Worm (Caenorhabditis elegans) whole organism, L4 larva: Measurements from ENCODE around the gene clec-193.
A peak's percentile ranks its signal among the peaks of the same experiment; 100 is the strongest.

Experiments used
- R02D3.7 ChIP-seq: fragments of 150-350 bp; sonication (generic microtip); optimal IDR thresholded peaks from 3 replicates; lab custom pipeline; 2014; ENCODE audit warnings: missing biosample characterization, missing genetic modification characterization
- Y5F2A.4 ChIP-seq: fragments of 200-800 bp; sonication (Bioruptor generic); optimal IDR thresholded peaks from 2 replicates; lab custom pipeline; 2018; ENCODE audit warnings: mild to moderate bottlenecking, missing genetic modification characterization, missing compliant biosample characterization
- aha-1 ChIP-seq: fragments of 150-350 bp; peaks from one replicate; lab custom pipeline; 2014; ENCODE audit warnings: missing biosample characterization, missing genetic modification characterization
- ceh-44 ChIP-seq: fragments of 200-800 bp; sonication (Bioruptor generic); IDR thresholded peaks from 2 replicates; pipeline ENCODE4 v1.3.6; 2022; ENCODE audit warnings: missing genetic modification reagents, missing genetic modification characterization, missing compliant biosample characterization
- ceh-62 ChIP-seq: sonication (generic microtip); optimal IDR thresholded peaks from 2 replicates; lab custom pipeline; 2017; ENCODE audit warnings: missing biosample characterization, missing genetic modification characterization
- ces-1 ChIP-seq: fragments of 150-350 bp; sonication (generic microtip); optimal IDR thresholded peaks from 4 replicates; lab custom pipeline; 2014; ENCODE audit warnings: missing biosample characterization, missing genetic modification reagents, missing genetic modification characterization
- cey-2 ChIP-seq: sonication (generic microtip); optimal IDR thresholded peaks from 3 replicates; lab custom pipeline; 2017; ENCODE audit warnings: missing genetic modification characterization, mild to moderate bottlenecking, missing compliant biosample characterization, antibody characterized with exemption, borderline replicate concordance; ENCODE audit not compliant: insufficient read depth
- ctbp-1 ChIP-seq: fragments of 200-800 bp; sonication (Bioruptor generic); IDR thresholded peaks from 2 replicates; pipeline ENCODE4 v1.3.6; 2022; ENCODE audit warnings: missing genetic modification reagents, missing genetic modification characterization, missing compliant biosample characterization
- daf-12 ChIP-seq: fragments of 150-350 bp; optimal IDR thresholded peaks from 2 replicates; lab custom pipeline; 2014; ENCODE audit warnings: missing biosample characterization, missing genetic modification reagents, missing genetic modification characterization
- daf-8 ChIP-seq: fragments of 200-800 bp; sonication (Bioruptor generic); IDR thresholded peaks from 2 replicates; pipeline ENCODE4 v1.3.6; 2022; ENCODE audit warnings: missing genetic modification characterization, missing compliant biosample characterization
- dmd-8 ChIP-seq: fragments of 200-800 bp; sonication (Bioruptor generic); IDR thresholded peaks from 2 replicates; pipeline ENCODE4 v1.3.6; 2022; ENCODE audit warnings: missing genetic modification characterization, missing compliant biosample characterization
- duxl-1 ChIP-seq: sonication (generic microtip); optimal IDR thresholded peaks from 2 replicates; lab custom pipeline; 2016; ENCODE audit warnings: mild to moderate bottlenecking, missing genetic modification characterization, moderate library complexity, missing compliant biosample characterization; ENCODE audit not compliant: poor library complexity
- dve-1 ChIP-seq: sonication (generic microtip); optimal IDR thresholded peaks from 2 replicates; lab custom pipeline; 2017; ENCODE audit warnings: antibody characterized with exemption, mild to moderate bottlenecking, missing genetic modification characterization, missing compliant biosample characterization; ENCODE audit not compliant: insufficient read depth
- fkh-10 ChIP-seq: fragments of 150-350 bp; optimal IDR thresholded peaks from 2 replicates; lab custom pipeline; 2014; ENCODE audit warnings: missing biosample characterization, missing genetic modification reagents, missing genetic modification characterization
- fos-1 ChIP-seq: fragments of 150-350 bp; optimal IDR thresholded peaks from 2 replicates; lab custom pipeline; 2014; ENCODE audit warnings: missing biosample characterization, missing genetic modification characterization
- hif-1 ChIP-seq, 2 experiments: sonication (generic microtip); optimal IDR thresholded peaks; 2 replicates each; lab custom pipeline; 2016 to 2017; ENCODE audit warnings: missing compliant biosample characterization in 2 of 2, missing genetic modification characterization in 2 of 2, missing genetic modification reagents in 2 of 2, missing genotype in 2 of 2, mild to moderate bottlenecking in 1 of 2
- hlh-30 ChIP-seq: sonication (generic microtip); optimal IDR thresholded peaks from 2 replicates; lab custom pipeline; 2017; ENCODE audit warnings: antibody characterized with exemption, mild to moderate bottlenecking, missing genetic modification characterization, missing compliant biosample characterization; ENCODE audit not compliant: insufficient read depth
- hmg-1.1 ChIP-seq: fragments of 200-800 bp; sonication (Bioruptor generic); IDR thresholded peaks from 2 replicates; pipeline ENCODE4 v1.3.6; 2022; ENCODE audit warnings: missing genetic modification reagents, missing genetic modification characterization, missing compliant biosample characterization
- jun-1 ChIP-seq: fragments of 150-350 bp; optimal IDR thresholded peaks from 2 replicates; lab custom pipeline; 2014; ENCODE audit warnings: missing biosample characterization, missing genetic modification reagents, missing genetic modification characterization
- lin-1 ChIP-seq: fragments of 200-800 bp; sonication (Bioruptor generic); IDR thresholded peaks from 2 replicates; pipeline ENCODE4 v1.3.6; 2022; ENCODE audit warnings: missing genetic modification reagents, missing genetic modification characterization, missing compliant biosample characterization
- lin-29 ChIP-seq: fragments of 200-800 bp; sonication (Bioruptor generic); IDR thresholded peaks from 2 replicates; pipeline ENCODE4 v1.3.6; 2022; ENCODE audit warnings: missing genetic modification reagents, missing genetic modification characterization, missing compliant biosample characterization
- lin-38 ChIP-seq: fragments of 200-800 bp; sonication (Bioruptor generic); IDR thresholded peaks from 2 replicates; pipeline ENCODE4 v1.3.6; 2022; ENCODE audit warnings: missing genetic modification reagents, missing genetic modification characterization, missing compliant biosample characterization
- mdt-29 ChIP-seq: fragments of 200-800 bp; sonication (Bioruptor generic); IDR thresholded peaks from 2 replicates; pipeline ENCODE4 v1.3.6; 2022; ENCODE audit warnings: missing genetic modification reagents, missing genetic modification characterization, missing compliant biosample characterization
- mxl-2 ChIP-seq: fragments of 200-800 bp; sonication (Bioruptor generic); conservative IDR thresholded peaks from 2 replicates; pipeline ENCODE4 v1.3.6; 2022; ENCODE audit warnings: missing genetic modification reagents, missing genetic modification characterization, missing compliant biosample characterization
- nhr-10 ChIP-seq: fragments of 150-350 bp; optimal IDR thresholded peaks from 2 replicates; lab custom pipeline; 2014; ENCODE audit warnings: missing biosample characterization, missing genetic modification characterization
- nhr-237 ChIP-seq: sonication (generic microtip); optimal IDR thresholded peaks from 2 replicates; lab custom pipeline; 2017; ENCODE audit warnings: missing biosample characterization, missing genetic modification characterization
- nhr-28 ChIP-seq: fragments of 150-350 bp; optimal IDR thresholded peaks from 2 replicates; lab custom pipeline; 2014; ENCODE audit warnings: missing biosample characterization, missing genetic modification characterization
- nhr-41 ChIP-seq: fragments of 200-800 bp; sonication (Bioruptor generic); IDR thresholded peaks from 2 replicates; pipeline ENCODE4 v1.3.6; 2022; ENCODE audit warnings: missing genetic modification reagents, missing genetic modification characterization, missing compliant biosample characterization
- nhr-42 ChIP-seq: fragments of 200-800 bp; sonication (Bioruptor generic); IDR thresholded peaks from 2 replicates; pipeline ENCODE4 v1.3.6; 2022; ENCODE audit warnings: missing genetic modification characterization, missing compliant biosample characterization
- nhr-6 ChIP-seq: fragments of 150-350 bp; optimal IDR thresholded peaks from 2 replicates; lab custom pipeline; 2014; ENCODE audit warnings: missing biosample characterization, missing genetic modification characterization
- nhr-77 ChIP-seq: fragments of 150-350 bp; optimal IDR thresholded peaks from 2 replicates; lab custom pipeline; 2014; ENCODE audit warnings: missing biosample characterization, missing genetic modification characterization
- pha-4 ChIP-seq, 2 experiments: fragments of 150-350 bp in 1 of 2; fragments of 200-800 bp in 1 of 2; sonication (Bioruptor generic) in 1 of 2; IDR thresholded peaks in 1 of 2; optimal IDR thresholded peaks in 1 of 2; 2 replicates each; pipeline versions ENCODE4 v1.3.6 to Lab custom; 2014 to 2022; ENCODE audit warnings: missing genetic modification characterization in 2 of 2, missing genetic modification reagents in 2 of 2, missing biosample characterization in 1 of 2, missing compliant biosample characterization in 1 of 2
- php-3 ChIP-seq: fragments of 200-800 bp; sonication (Bioruptor generic); IDR thresholded peaks from 2 replicates; pipeline ENCODE4 v1.3.6; 2022; ENCODE audit warnings: missing genetic modification reagents, missing genetic modification characterization, missing compliant biosample characterization
- rbr-2 ChIP-seq: sonication (generic microtip); optimal IDR thresholded peaks from 2 replicates; lab custom pipeline; 2016; ENCODE audit warnings: missing genotype, missing genetic modification characterization, missing compliant biosample characterization
- sdz-12 ChIP-seq: fragments of 200-800 bp; sonication (Bioruptor generic); optimal IDR thresholded peaks from 2 replicates; lab custom pipeline; 2018; ENCODE audit warnings: mild to moderate bottlenecking, missing genetic modification characterization, missing compliant biosample characterization
- skn-1 ChIP-seq: fragments of 150-350 bp; optimal IDR thresholded peaks from 2 replicates; lab custom pipeline; 2014; ENCODE audit warnings: missing biosample characterization, missing genetic modification characterization
- snpc-4 ChIP-seq: fragments of 150-350 bp; optimal IDR thresholded peaks from 2 replicates; lab custom pipeline; 2014; ENCODE audit warnings: missing biosample characterization, missing genetic modification characterization
- spr-1 ChIP-seq: sonication (generic microtip); optimal IDR thresholded peaks from 2 replicates; lab custom pipeline; 2016; ENCODE audit warnings: mild to moderate bottlenecking, missing genetic modification characterization, missing compliant biosample characterization
- spr-3 ChIP-seq: fragments of 200-800 bp; sonication (Bioruptor generic); optimal IDR thresholded peaks from 2 replicates; lab custom pipeline; 2018; ENCODE audit warnings: mild to moderate bottlenecking, missing genetic modification characterization, missing compliant biosample characterization
- tag-97 ChIP-seq: fragments of 200-800 bp; sonication (Bioruptor generic); IDR thresholded peaks from 2 replicates; pipeline ENCODE4 v1.3.6; 2022; ENCODE audit warnings: missing genetic modification characterization, missing compliant biosample characterization
- tra-1 ChIP-seq: fragments of 200-800 bp; sonication (Bioruptor generic); IDR thresholded peaks from 2 replicates; pipeline ENCODE4 v1.3.6; 2022; ENCODE audit warnings: missing genetic modification reagents, missing genetic modification characterization, missing compliant biosample characterization
- unc-39 ChIP-seq: sonication (generic microtip); optimal IDR thresholded peaks from 2 replicates; lab custom pipeline; 2017; ENCODE audit warnings: missing biosample characterization, missing genetic modification characterization
- vab-7 ChIP-seq: fragments of 200-800 bp; sonication (Bioruptor generic); IDR thresholded peaks from 2 replicates; pipeline ENCODE4 v1.3.6; 2022; ENCODE audit warnings: missing genetic modification reagents, missing genetic modification characterization, missing compliant biosample characterization
- zag-1 ChIP-seq: fragments of 150-350 bp; optimal IDR thresholded peaks from 2 replicates; lab custom pipeline; 2014; ENCODE audit warnings: missing biosample characterization, missing genetic modification characterization
- zfp-2 ChIP-seq: sonication (generic microtip); optimal IDR thresholded peaks from 2 replicates; lab custom pipeline; 2016; ENCODE audit warnings: mild to moderate bottlenecking, missing genetic modification characterization, missing compliant biosample characterization
- zip-11 ChIP-seq: fragments of 200-800 bp; sonication (Bioruptor generic); IDR thresholded peaks from 2 replicates; pipeline ENCODE4 v1.3.6; 2022; ENCODE audit warnings: missing genetic modification characterization, missing compliant biosample characterization
- ztf-7 ChIP-seq: fragments of 150-350 bp; optimal IDR thresholded peaks from 2 replicates; lab custom pipeline; 2014; ENCODE audit warnings: missing biosample characterization, missing genetic modification characterization

Gene clec-193

ce11 chrIV:16775925-16776324 lies 30.3 kb downstream of the clec-193 start (continued):
- TF ChIP-seq mdt-29 (GFP tag; lab: Robert Waterston, UW): peak; percentile 79
- no peak for TF ChIP-seq php-3 (GFP tag; lab: Robert Waterston, UW)
- TF ChIP-seq nhr-42: no peak
- TF ChIP-seq nhr-6 (tag; lab: Kevin White, UChicago): no peak
- peak; percentile 83 for TF ChIP-seq vab-7 (GFP tag; lab: Robert Waterston, UW)
- no peak for TF ChIP-seq unc-39 (tag; lab: Kevin White, UChicago)
- no peak for TF ChIP-seq nhr-10
- TF ChIP-seq ces-1 (GFP tag; lab: Kevin White, UChicago): no peak
- no peak; the same call in none of the 2 replicates for TF ChIP-seq ctbp-1 (GFP tag; lab: Robert Waterston, UW)
- peak; percentile 74; the same call in 1 of the 2 replicates for TF ChIP-seq zip-11 (GFP tag; lab: Robert Waterston, UW)
- no peak for TF ChIP-seq dve-1 (tag; lab: Kevin White, UChicago)
- peak; percentile 61; the same call in 1 of the 2 replicates for TF ChIP-seq ceh-44 (GFP tag; lab: Robert Waterston, UW)
- peak; percentile 45 for TF ChIP-seq rbr-2 (tag; lab: Kevin White, UChicago)
- TF ChIP-seq skn-1 (tag; lab: Kevin White, UChicago): no peak
- TF ChIP-seq lin-29 (GFP tag; lab: Robert Waterston, UW): 0 out of 2 replicates have a peak, but pooled peaks have one; percentile 16
- no peak for TF ChIP-seq R02D3.7
- peak; percentile 44 for TF ChIP-seq Y5F2A.4
- TF ChIP-seq snpc-4 (tag; lab: Kevin White, UChicago): no peak
- peak in 1 of 2 experiments; percentile 44 for TF ChIP-seq hif-1 (tag; optimal IDR thresholded peaks at IDR 0.05; lab: Kevin White, UChicago)
- peak; percentile 78 for TF ChIP-seq hmg-1.1 (GFP tag; lab: Robert Waterston, UW)
- no peak for TF ChIP-seq zag-1 (tag; lab: Kevin White, UChicago)
- TF ChIP-seq nhr-237 (tag; lab: Kevin White, UChicago): no peak
- no peak for TF ChIP-seq cey-2 (tag; lab: Kevin White, UChicago)
- TF ChIP-seq hlh-30: no peak
- TF ChIP-seq fkh-10 (GFP tag; lab: Kevin White, UChicago): no peak
- peak; percentile 7 for TF ChIP-seq nhr-77
- no peak for TF ChIP-seq fos-1
- no peak for TF ChIP-seq ztf-7 (tag; lab: Kevin White, UChicago)
- TF ChIP-seq pha-4 (GFP tag; IDR thresholded peaks at IDR 0.05; lab: Robert Waterston, UW): peak; percentile 80; the same call in 1 of the 2 replicates
- no peak for TF ChIP-seq pha-4 (tag; optimal IDR thresholded peaks at IDR 0.05; lab: Kevin White, UChicago)
- TF ChIP-seq ceh-62: no peak
- no peak for TF ChIP-seq jun-1 (tag; lab: Kevin White, UChicago)

- TF ChIP-seq sdz-12 (GFP tag; lab: Kevin White, UChicago): no peak
- TF ChIP-seq vab-7 (GFP tag; lab: Robert Waterston, UW): no peak
- no peak for TF ChIP-seq aha-1
- TF ChIP-seq nhr-42: no peak
- TF ChIP-seq nhr-41 (GFP tag; lab: Robert Waterston, UW): no peak
- no peak for TF ChIP-seq duxl-1
- TF ChIP-seq lin-29 (GFP tag; lab: Robert Waterston, UW): no peak
- TF ChIP-seq hmg-1.1 (GFP tag; lab: Robert Waterston, UW): no peak
- no peak for TF ChIP-seq daf-8 (GFP tag; lab: Robert Waterston, UW)
- TF ChIP-seq dmd-8 (GFP tag; lab: Robert Waterston, UW): no peak
- TF ChIP-seq zfp-2: no peak
- no peak for TF ChIP-seq tag-97
- TF ChIP-seq mxl-2 (GFP tag; lab: Robert Waterston, UW): no peak
- TF ChIP-seq nhr-28 (tag; lab: Kevin White, UChicago): no peak
- TF ChIP-seq spr-3 (GFP tag; lab: Kevin White, UChicago): no peak
- no peak for TF ChIP-seq spr-1 (tag; lab: Kevin White, UChicago)
- no peak for TF ChIP-seq tra-1 (GFP tag; lab: Robert Waterston, UW)
- TF ChIP-seq daf-12 (tag; lab: Kevin White, UChicago): no peak
- TF ChIP-seq lin-38 (GFP tag; lab: Robert Waterston, UW): no peak
- TF ChIP-seq lin-1 (GFP tag; lab: Robert Waterston, UW): no peak
Measured at ce11 chrIV:16775455-16775854, 30.8 kb downstream of the clec-193 start, which contains the start of gene Y43D4A.5. Gene Y43D4A.5 (plus strand): TSS chrIV:16775755.
